Worm (Caenorhabditis elegans): Measurements from ENCODE around the gene exc-9.
A peak's percentile ranks its signal among the peaks of the same experiment; 100 is the strongest.

exc-9 gene

ce11 chrIV:7983021-7983420 is 42.2 kb upstream of the exc-9 start:
- TF ChIP-seq bed-3 (GFP tag; optimal IDR thresholded peaks at IDR 0.05) = no peak
- no peak for TF ChIP-seq lin-32 (GFP tag; optimal IDR thresholded peaks at IDR 0.05)
- no peak for TF ChIP-seq tbx-8 (GFP tag; optimal IDR thresholded peaks at IDR 0.05)
- peak; percentile 71 for TF ChIP-seq elt-1 (tag; optimal IDR thresholded peaks at IDR 0.05; ENCODE audit: borderline replicate concordance, insufficient read depth)
- TF ChIP-seq lin-13 (tag; optimal IDR thresholded peaks at IDR 0.05) = no peak
- no peak for TF ChIP-seq snpc-4 (tag; optimal IDR thresholded peaks at IDR 0.05)

DNA sequence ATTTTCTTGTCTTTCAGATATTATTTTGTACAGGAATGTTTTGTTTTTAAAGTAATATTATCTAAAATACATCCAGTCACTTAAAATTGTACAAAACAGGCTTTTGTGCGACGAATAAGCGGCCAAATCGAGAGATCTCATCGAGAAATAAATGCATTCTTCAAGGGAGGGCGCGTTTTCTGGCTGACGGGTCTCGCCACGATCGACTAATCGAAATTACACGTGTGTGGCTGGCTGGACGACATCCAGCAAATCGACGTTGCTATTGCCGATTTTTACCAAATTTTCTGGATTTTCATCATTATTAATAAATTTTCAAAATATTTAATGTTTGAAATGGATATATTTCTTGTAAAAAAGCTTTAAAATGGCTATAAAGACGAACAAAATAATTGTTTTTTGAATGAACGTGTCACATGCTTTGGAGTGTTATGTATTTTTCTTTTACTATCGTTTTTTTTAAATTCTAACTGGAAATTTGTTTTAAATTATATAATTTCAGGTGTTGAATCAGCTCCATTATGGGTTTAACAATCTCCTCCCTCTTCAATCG is 41.3 kb upstream of the exc-9 start, which contains the start of gene arf-5:
Gene arf-5 (plus strand): TSS at position 503 of the 553 bp plus-strand sequence.
- TF ChIP-seq ces-1 (GFP tag; optimal IDR thresholded peaks at IDR 0.05) = peak; percentile 41
- no peak for TF ChIP-seq tbx-8 (GFP tag; optimal IDR thresholded peaks at IDR 0.05)
- TF ChIP-seq lsy-2 (tag; optimal IDR thresholded peaks at IDR 0.05) = peak; percentile 59
- no peak for TF ChIP-seq ztf-11 (tag; optimal IDR thresholded peaks at IDR 0.05)
- TF ChIP-seq unc-39 (tag; optimal IDR thresholded peaks at IDR 0.05) = no peak
- TF ChIP-seq mep-1 (tag; optimal IDR thresholded peaks at IDR 0.05) = peak; percentile 40
- TF ChIP-seq ham-2 (GFP tag; optimal IDR thresholded peaks at IDR 0.05) = no peak
- no peak for TF ChIP-seq nhr-12 (tag; optimal IDR thresholded peaks at IDR 0.05)
- no peak for TF ChIP-seq lin-32 (GFP tag; optimal IDR thresholded peaks at IDR 0.05)
- TF ChIP-seq elt-1 (tag; optimal IDR thresholded peaks at IDR 0.05; ENCODE audit: borderline replicate concordance, insufficient read depth) = no peak
- TF ChIP-seq elt-3 (tag; optimal IDR thresholded peaks at IDR 0.05) = no peak
- no peak for TF ChIP-seq bed-3 (GFP tag; optimal IDR thresholded peaks at IDR 0.05)
- TF ChIP-seq hlh-1 (tag; optimal IDR thresholded peaks at IDR 0.05) = no peak
- TF ChIP-seq mls-2 (tag; optimal IDR thresholded peaks at IDR 0.05) = no peak
- no peak for TF ChIP-seq cnd-1 (tag; optimal IDR thresholded peaks at IDR 0.05)
- TF ChIP-seq nhr-237 (tag; optimal IDR thresholded peaks at IDR 0.05) = no peak
- TF ChIP-seq nhr-28 (tag; optimal IDR thresholded peaks at IDR 0.05) = no peak

ce11 chrIV:7979588-7979987 is 38.8 kb upstream of the exc-9 start, which contains the start of gene unc-24:
Gene unc-24, plus strand, starts transcription at chrIV:7979870.
- TF ChIP-seq ces-1 (GFP tag; optimal IDR thresholded peaks at IDR 0.05) = peak; percentile 98
- TF ChIP-seq sptf-1 (tag; optimal IDR thresholded peaks at IDR 0.05) = no peak
- TF ChIP-seq snpc-4 (tag; optimal IDR thresholded peaks at IDR 0.05) = no peak
- TF ChIP-seq blmp-1 (tag; optimal IDR thresholded peaks at IDR 0.05) = no peak
- TF ChIP-seq lin-32 (GFP tag; optimal IDR thresholded peaks at IDR 0.05) = no peak
- no peak for TF ChIP-seq unc-39 (tag; optimal IDR thresholded peaks at IDR 0.05)
- TF ChIP-seq hlh-1 (tag; optimal IDR thresholded peaks at IDR 0.05) = no peak
- TF ChIP-seq lin-13 (tag; optimal IDR thresholded peaks at IDR 0.05) = no peak
- TF ChIP-seq sem-2 (GFP tag; optimal IDR thresholded peaks at IDR 0.05) = no peak
- TF ChIP-seq lsy-2 (tag; optimal IDR thresholded peaks at IDR 0.05) = no peak
- no peak for TF ChIP-seq mep-1 (tag; optimal IDR thresholded peaks at IDR 0.05)
- no peak for TF ChIP-seq ceh-39 (tag; optimal IDR thresholded peaks at IDR 0.05)
- TF ChIP-seq ztf-11 (tag; optimal IDR thresholded peaks at IDR 0.05) = no peak
- peak; percentile 22 for TF ChIP-seq unc-62 (GFP tag; optimal IDR thresholded peaks at IDR 0.05)
- TF ChIP-seq unc-120 (tag; optimal IDR thresholded peaks at IDR 0.05; ENCODE audit: poor library complexity, severe bottlenecking) = peak; percentile 11
- TF ChIP-seq tbx-8 (GFP tag; optimal IDR thresholded peaks at IDR 0.05) = no peak
- no peak for TF ChIP-seq pha-4 (tag; optimal IDR thresholded peaks at IDR 0.05)
- TF ChIP-seq nhr-2 (tag; optimal IDR thresholded peaks at IDR 0.05) = no peak
- TF ChIP-seq ceh-43 (GFP tag; optimal IDR thresholded peaks at IDR 0.05) = no peak
- TF ChIP-seq flh-1 (GFP tag; optimal IDR thresholded peaks at IDR 0.05) = no peak

ce11 chrIV:7977452-7977940 is 36.7 kb upstream of the exc-9 start, which contains the start of gene ora-1:
Gene ora-1, plus strand, starts transcription at chrIV:7977890.
- TF ChIP-seq sptf-1 (tag; optimal IDR thresholded peaks at IDR 0.05) = no peak
- no peak for TF ChIP-seq unc-39 (tag; optimal IDR thresholded peaks at IDR 0.05)
- no peak for TF ChIP-seq lin-13 (tag; optimal IDR thresholded peaks at IDR 0.05)
- no peak for TF ChIP-seq elt-1 (tag; optimal IDR thresholded peaks at IDR 0.05; ENCODE audit: borderline replicate concordance, insufficient read depth)
- TF ChIP-seq ces-1 (GFP tag; optimal IDR thresholded peaks at IDR 0.05) = no peak
- TF ChIP-seq mab-5 (tag; optimal IDR thresholded peaks at IDR 0.05) = no peak
- TF ChIP-seq lin-32 (GFP tag; optimal IDR thresholded peaks at IDR 0.05) = no peak
- TF ChIP-seq drap-1 (GFP tag; optimal IDR thresholded peaks at IDR 0.05) = no peak
- TF ChIP-seq mep-1 (tag; optimal IDR thresholded peaks at IDR 0.05) = no peak
- TF ChIP-seq ham-2 (GFP tag; optimal IDR thresholded peaks at IDR 0.05) = no peak
- TF ChIP-seq sem-2 (GFP tag; optimal IDR thresholded peaks at IDR 0.05) = no peak
- no peak for TF ChIP-seq nhr-28 (tag; optimal IDR thresholded peaks at IDR 0.05)
- TF ChIP-seq snpc-4 (tag; optimal IDR thresholded peaks at IDR 0.05) = no peak
- TF ChIP-seq nhr-76 (tag; optimal IDR thresholded peaks at IDR 0.05) = no peak
- no peak for TF ChIP-seq mls-2 (tag; optimal IDR thresholded peaks at IDR 0.05)
